Fruit fly (Drosophila melanogaster) whole organism, embryonic: ENCODE data around the gene CG5399.

Source experiments
- Blimp-1 ChIP-seq: fragments of 200-800 bp; sonication (Bioruptor generic); optimal IDR thresholded peaks from 3 replicates; lab custom pipeline; 2018; ENCODE audit warnings: missing biosample characterization, missing genetic modification characterization, mild to moderate bottlenecking, moderate library complexity, missing genetic modification reagents
- CG1024 ChIP-seq: fragments of 200-800 bp; sonication (Bioruptor generic); IDR thresholded peaks from 2 replicates; pipeline ENCODE4 v1.3.6; 2022; ENCODE audit warnings: missing biosample characterization, missing genetic modification characterization
- CG10979 ChIP-seq: fragments of 200-800 bp; sonication (Bioruptor generic); optimal IDR thresholded peaks from 2 replicates; lab custom pipeline; 2018; ENCODE audit warnings: missing biosample characterization, mild to moderate bottlenecking, missing genetic modification characterization, moderate library complexity
- CG12769 ChIP-seq: fragments of 200-800 bp; sonication (Bioruptor generic); optimal IDR thresholded peaks from 2 replicates; lab custom pipeline; 2019; ENCODE audit warnings: missing biosample characterization, mild to moderate bottlenecking, missing genetic modification characterization, moderate library complexity
- CG13287 ChIP-seq: fragments of 200-800 bp; sonication (Bioruptor generic); IDR thresholded peaks from 2 replicates; pipeline ENCODE4 v1.3.6; 2022; ENCODE audit warnings: missing biosample characterization, missing genetic modification characterization; ENCODE audit not compliant: partially characterized antibody
- CG13424 ChIP-seq: fragments of 200-800 bp; sonication (Bioruptor generic); optimal IDR thresholded peaks from 2 replicates; lab custom pipeline; 2019; ENCODE audit warnings: missing biosample characterization, mild to moderate bottlenecking, missing genetic modification characterization, moderate library complexity
- CG13775 ChIP-seq: fragments of 200-800 bp; sonication (Bioruptor generic); optimal IDR thresholded peaks from 3 replicates; lab custom pipeline; 2017; ENCODE audit warnings: missing biosample characterization, mild to moderate bottlenecking, missing genetic modification characterization
- CG1529 ChIP-seq: fragments of 200-800 bp; sonication (Bioruptor generic); optimal IDR thresholded peaks from 3 replicates; lab custom pipeline; 2018; ENCODE audit warnings: missing biosample characterization, missing genetic modification characterization
- CG15601 ChIP-seq: fragments of 200-800 bp; sonication (Bioruptor generic); optimal IDR thresholded peaks from 3 replicates; lab custom pipeline; 2019; ENCODE audit warnings: missing biosample characterization, mild to moderate bottlenecking, missing genetic modification characterization, moderate library complexity
- CG1602 ChIP-seq: fragments of 200-800 bp; sonication (Bioruptor generic); optimal IDR thresholded peaks from 3 replicates; lab custom pipeline; 2016; ENCODE audit warnings: missing biosample characterization, missing genetic modification characterization
- CG16815 ChIP-seq: fragments of 200-800 bp; sonication (Bioruptor generic); optimal IDR thresholded peaks from 3 replicates; lab custom pipeline; 2017; ENCODE audit warnings: missing biosample characterization, mild to moderate bottlenecking, missing genetic modification characterization
- CG17361 ChIP-seq: fragments of 200-800 bp; sonication (Bioruptor generic); IDR thresholded peaks from 3 replicates; pipeline ENCODE4 v1.3.6; 2022; ENCODE audit warnings: missing biosample characterization, missing genetic modification characterization
- CG18262 ChIP-seq: fragments of 200-800 bp; optimal IDR thresholded peaks from 3 replicates; lab custom pipeline; 2019; ENCODE audit warnings: missing biosample characterization, mild to moderate bottlenecking, missing genetic modification characterization, moderate library complexity
- CG2202 ChIP-seq: fragments of 200-800 bp; sonication (Bioruptor generic); optimal IDR thresholded peaks from 2 replicates; lab custom pipeline; 2018; ENCODE audit warnings: missing biosample characterization, mild to moderate bottlenecking, missing genetic modification characterization
- CG2712 ChIP-seq: fragments of 200-800 bp; optimal IDR thresholded peaks from 3 replicates; lab custom pipeline; 2019; ENCODE audit warnings: missing biosample characterization, mild to moderate bottlenecking, missing genetic modification characterization, moderate library complexity
- CG30431 ChIP-seq: fragments of 200-800 bp; sonication (Bioruptor generic); optimal IDR thresholded peaks from 2 replicates; lab custom pipeline; 2017; ENCODE audit warnings: missing biosample characterization, missing genetic modification characterization
- CG31441 ChIP-seq: fragments of 200-800 bp; sonication (Bioruptor generic); IDR thresholded peaks from 2 replicates; pipeline ENCODE4 v1.3.6; 2022; ENCODE audit warnings: missing biosample characterization, missing genetic modification characterization
- CG3163 ChIP-seq: fragments of 200-800 bp; sonication (Bioruptor generic); optimal IDR thresholded peaks from 3 replicates; lab custom pipeline; 2016; ENCODE audit warnings: missing biosample characterization, missing genetic modification characterization
- CG33557 ChIP-seq: fragments of 200-800 bp; sonication (Bioruptor generic); optimal IDR thresholded peaks from 2 replicates; lab custom pipeline; 2019; ENCODE audit warnings: missing biosample characterization, mild to moderate bottlenecking, missing genetic modification characterization, moderate library complexity
- CG6654 ChIP-seq: fragments of 200-800 bp; sonication (Bioruptor generic); optimal IDR thresholded peaks from 2 replicates; lab custom pipeline; 2017; ENCODE audit warnings: missing biosample characterization, mild to moderate bottlenecking, missing genetic modification characterization
- CG7357 ChIP-seq: fragments of 200-800 bp; sonication (Bioruptor generic); IDR thresholded peaks from 3 replicates; pipeline ENCODE4 v1.3.6; 2022; ENCODE audit warnings: missing biosample characterization, missing genetic modification characterization
- CoRest ChIP-seq: fragments of 200-800 bp; sonication (Bioruptor generic); optimal IDR thresholded peaks from 3 replicates; lab custom pipeline; 2018; ENCODE audit warnings: missing biosample characterization, mild to moderate bottlenecking, missing genetic modification characterization, moderate library complexity
- D ChIP-seq, 2 experiments: fragments of 200-800 bp in 1 of 2; fragments of >200 bp in 1 of 2; sonication (Bioruptor generic) in 1 of 2; optimal IDR thresholded peaks; 2 replicates in 1 of 2; 3 replicates in 1 of 2; lab custom pipeline; 2017; ENCODE audit warnings: mild to moderate bottlenecking in 1 of 2, missing biosample characterization in 1 of 2, missing genetic modification characterization in 1 of 2, missing genetic modification reagents in 1 of 2
- D19A ChIP-seq: fragments of 200-800 bp; optimal IDR thresholded peaks from 3 replicates; lab custom pipeline; 2019; ENCODE audit warnings: missing biosample characterization, mild to moderate bottlenecking, missing genetic modification characterization, moderate library complexity
- Drgx ChIP-seq: fragments of 200-800 bp; sonication (Bioruptor generic); IDR thresholded peaks from 2 replicates; pipeline ENCODE4 v1.3.6; 2022; ENCODE audit warnings: missing biosample characterization, missing genetic modification characterization
- Hr51 ChIP-seq, 2 experiments: fragments of 200-800 bp; sonication (Bioruptor generic); optimal IDR thresholded peaks; 2 replicates in 1 of 2; 3 replicates in 1 of 2; lab custom pipeline; 2016 to 2018; ENCODE audit warnings: missing biosample characterization in 2 of 2, missing genetic modification characterization in 2 of 2, mild to moderate bottlenecking in 1 of 2, moderate library complexity in 1 of 2
- Neu2 ChIP-seq: fragments of 200-800 bp; sonication (Bioruptor generic); optimal IDR thresholded peaks from 3 replicates; lab custom pipeline; 2016; ENCODE audit warnings: missing biosample characterization, missing genetic modification characterization, borderline replicate concordance
- Nf-YB ChIP-seq: fragments of 200-800 bp; sonication (Bioruptor generic); optimal IDR thresholded peaks from 3 replicates; lab custom pipeline; 2019; ENCODE audit warnings: missing biosample characterization, mild to moderate bottlenecking, missing genetic modification characterization, moderate library complexity
- Ptx1 ChIP-seq: fragments of 200-800 bp; sonication (Bioruptor generic); IDR thresholded peaks from 2 replicates; pipeline ENCODE4 v1.3.6; 2022; ENCODE audit warnings: missing biosample characterization, missing genetic modification characterization
- Sry-β ChIP-seq: fragments of 200-800 bp; sonication (Bioruptor generic); optimal IDR thresholded peaks from 2 replicates; lab custom pipeline; 2018; ENCODE audit warnings: missing biosample characterization, mild to moderate bottlenecking, missing genetic modification characterization, moderate library complexity
- Stat92E ChIP-seq, 3 experiments: fragments of >200 bp in 2 of 3; fragments of 200-800 bp in 1 of 3; sonication (Bioruptor generic) in 1 of 3; optimal IDR thresholded peaks; 2 replicates each; lab custom pipeline; 2017 to 2019; ENCODE audit warnings: missing biosample characterization in 3 of 3, missing genetic modification characterization in 3 of 3, mild to moderate bottlenecking in 1 of 3, moderate library complexity in 1 of 3
- Xrp1 ChIP-seq: fragments of 200-800 bp; sonication (Bioruptor generic); IDR thresholded peaks from 2 replicates; pipeline ENCODE4 v1.3.6; 2022; ENCODE audit warnings: missing biosample characterization, missing genetic modification characterization
- bsh ChIP-seq, 2 experiments: fragments of 200-800 bp; sonication (Bioruptor generic); optimal IDR thresholded peaks; 2 replicates each; lab custom pipeline; 2017 to 2018; ENCODE audit warnings: mild to moderate bottlenecking in 2 of 2, missing biosample characterization in 2 of 2, missing genetic modification characterization in 2 of 2, moderate library complexity in 1 of 2
- dmrt99B ChIP-seq: fragments of 200-800 bp; sonication (Bioruptor generic); optimal IDR thresholded peaks from 2 replicates; lab custom pipeline; 2018; ENCODE audit warnings: missing biosample characterization, mild to moderate bottlenecking, missing genetic modification characterization, moderate library complexity
- dpn ChIP-seq, 2 experiments: fragments of 200-800 bp; sonication (Bioruptor generic); optimal IDR thresholded peaks; 3 replicates each; lab custom pipeline; 2016; ENCODE audit warnings: missing biosample characterization in 2 of 2, missing genetic modification characterization in 2 of 2
- esg ChIP-seq: fragments of 200-800 bp; sonication (Bioruptor generic); conservative IDR thresholded peaks from 2 replicates; pipeline ENCODE4 v1.3.6; 2022; ENCODE audit warnings: missing biosample characterization, missing genetic modification characterization
- fd96Cb ChIP-seq: fragments of 200-800 bp; sonication (Bioruptor generic); optimal IDR thresholded peaks from 2 replicates; lab custom pipeline; 2018; ENCODE audit warnings: missing biosample characterization, mild to moderate bottlenecking, missing genetic modification characterization, moderate library complexity
- gsb-n ChIP-seq: fragments of 200-800 bp; sonication (Bioruptor generic); optimal IDR thresholded peaks from 3 replicates; lab custom pipeline; 2018; ENCODE audit warnings: missing biosample characterization, mild to moderate bottlenecking, missing genetic modification characterization
- lola ChIP-seq, 3 experiments: fragments of >200 bp in 2 of 3; fragments of 200-800 bp in 1 of 3; sonication (Bioruptor generic) in 1 of 3; optimal IDR thresholded peaks; 2 replicates each; lab custom pipeline; 2017 to 2019; ENCODE audit warnings: missing biosample characterization in 3 of 3, missing genetic modification characterization in 3 of 3, mild to moderate bottlenecking in 1 of 3, moderate library complexity in 1 of 3
- nmo ChIP-seq: fragments of 200-800 bp; sonication (Bioruptor generic); optimal IDR thresholded peaks from 2 replicates; lab custom pipeline; 2018; ENCODE audit warnings: missing biosample characterization, mild to moderate bottlenecking, missing genetic modification characterization, moderate library complexity
- oc ChIP-seq: fragments of 200-800 bp; sonication (Bioruptor generic); optimal IDR thresholded peaks from 2 replicates; lab custom pipeline; 2018; ENCODE audit warnings: missing biosample characterization, mild to moderate bottlenecking, missing genetic modification characterization, moderate library complexity
- onecut ChIP-seq: fragments of 200-800 bp; sonication (Bioruptor generic); IDR thresholded peaks from 2 replicates; pipeline ENCODE4 v1.3.6; 2022; ENCODE audit warnings: missing biosample characterization, missing genetic modification characterization
- prd ChIP-seq, 3 experiments: fragments of >200 bp in 2 of 3; fragments of 200-800 bp in 1 of 3; sonication (Bioruptor generic) in 1 of 3; optimal IDR thresholded peaks in 2 of 3; IDR thresholded peaks in 1 of 3; 2 replicates in 2 of 3; 3 replicates in 1 of 3; pipeline versions ENCODE4 v1.3.6 to Lab custom; 2017 to 2022; ENCODE audit warnings: missing biosample characterization in 1 of 3, missing genetic modification characterization in 1 of 3
- sens ChIP-seq: fragments of 200-800 bp; sonication (Bioruptor generic); peaks from one replicate; lab custom pipeline; 2016; ENCODE audit warnings: missing biosample characterization, missing genetic modification characterization
- tio ChIP-seq: fragments of 200-800 bp; sonication (Bioruptor generic); optimal IDR thresholded peaks from 2 replicates; lab custom pipeline; 2017; ENCODE audit warnings: missing biosample characterization, missing genetic modification characterization, inconsistent platforms
- trem ChIP-seq: fragments of 200-800 bp; optimal IDR thresholded peaks from 3 replicates; lab custom pipeline; 2019; ENCODE audit warnings: missing biosample characterization, mild to moderate bottlenecking, missing genetic modification characterization, moderate library complexity
- wek ChIP-seq: fragments of 200-800 bp; sonication (Bioruptor generic); optimal IDR thresholded peaks from 3 replicates; lab custom pipeline; 2018; ENCODE audit warnings: missing biosample characterization, mild to moderate bottlenecking, missing genetic modification characterization, moderate library complexity
- zfh1 ChIP-seq: fragments of 200-800 bp; sonication (Bioruptor generic); IDR thresholded peaks from 3 replicates; pipeline ENCODE4 v1.3.6; 2022; ENCODE audit warnings: missing biosample characterization, missing genetic modification characterization

The CG5399 gene

DNA sequence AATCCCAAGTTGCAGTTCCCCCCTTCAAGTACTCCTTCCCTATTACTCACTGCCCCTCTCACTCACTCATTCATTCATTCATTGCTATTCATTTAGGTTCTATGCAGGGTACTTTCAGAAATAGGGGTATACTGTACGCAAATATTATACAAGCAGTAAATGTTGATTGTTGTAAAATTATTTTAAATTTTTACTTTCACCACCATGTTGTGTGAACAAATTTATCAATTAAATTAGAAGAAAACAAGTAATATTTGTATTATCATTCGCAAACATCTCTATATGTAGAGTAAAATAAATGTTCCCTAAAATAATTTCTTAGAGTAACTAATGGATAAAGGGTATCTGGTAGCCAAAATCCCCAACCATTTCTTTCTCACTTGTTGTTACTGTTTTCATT, 44.8 kb upstream of the CG5399 start (continued):
- TF ChIP-seq dmrt99B (tag; lab: Kevin White, UChicago) (peak; percentile 41), CG13287 (GFP tag; lab: Robert Waterston, UW) (no peak), wek (GFP tag; lab: Kevin White, UChicago) (peak; percentile 32), D19A (tag; lab: Kevin White, UChicago) (peak; percentile 80), CG1602 (peak; percentile 19), trem (peak; percentile 16), esg (GFP tag; lab: Robert Waterston, UW) (no peak), Blimp-1 (GFP tag; lab: Kevin White, UChicago) (peak; percentile 51), sens (GFP tag; lab: Kevin White, UChicago) (peak; percentile 69), CG12769 (tag; lab: Kevin White, UChicago) (no peak), Drgx (GFP tag; lab: Robert Waterston, UW) (no peak), CG15601 (tag; lab: Kevin White, UChicago) (peak; percentile 51), CG1529 (GFP tag; lab: Kevin White, UChicago) (peak; percentile 15), CG3163 (no peak), CG16815 (peak; percentile 36), CG10979 (peak; percentile 63), oc (tag; lab: Kevin White, UChicago) (peak; percentile 7), zfh1 (no peak), CG18262 (tag; lab: Kevin White, UChicago) (peak; percentile 79), fd96Cb (tag; lab: Kevin White, UChicago) (peak; percentile 34), Stat92E (GFP tag; optimal IDR thresholded peaks at IDR 0.05; lab: Kevin White, UChicago) (no peak), Sry-β (GFP tag; lab: Kevin White, UChicago) (no peak), CG2712 (tag; lab: Kevin White, UChicago) (peak; percentile 78), CG33557 (peak; percentile 35), bsh (GFP tag; optimal IDR thresholded peaks at IDR 0.05; lab: Kevin White, UChicago) (peak in 1 of 2 experiments; percentile 73), onecut (GFP tag; lab: Robert Waterston, UW) (no peak), Xrp1 (GFP tag; lab: Robert Waterston, UW) (peak; percentile 34; the same call in 1 of the 2 replicates), CG17361 (GFP tag; lab: Robert Waterston, UW) (peak; percentile 69), tio (GFP tag; lab: Kevin White, UChicago) (no peak), Neu2 (GFP tag; lab: Kevin White, UChicago) (no peak), CG7357 (0 out of 3 replicates have a peak, but pooled peaks have one; percentile 7), Ptx1 (peak; percentile 29; the same call in 1 of the 2 replicates), Hr51 (GFP tag; optimal IDR thresholded peaks at IDR 0.05; lab: Kevin White, UChicago) (peak in 1 of 2 experiments; percentile 0), prd (optimal IDR thresholded peaks at IDR 0.05; lab: Kevin White, UChicago) (no peak), prd (GFP tag; IDR thresholded peaks at IDR 0.05; lab: Robert Waterston, UW) (peak; percentile 7; the same call in 1 of the 3 replicates), gsb-n (tag; lab: Kevin White, UChicago) (peak; percentile 22), CG2202 (tag; lab: Kevin White, UChicago) (peak; percentile 22), CG13424 (peak; percentile 33), lola (GFP tag; optimal IDR thresholded peaks at IDR 0.05; lab: Kevin White, UChicago) (peak in 1 of 3 experiments; percentile 79), CG1024 (GFP tag; lab: Robert Waterston, UW) (no peak), CG6654 (GFP tag; lab: Kevin White, UChicago) (no peak), CG30431 (GFP tag; lab: Kevin White, UChicago) (no peak), nmo (GFP tag; lab: Kevin White, UChicago) (peak; percentile 40), CG13775 (no peak), D (optimal IDR thresholded peaks at IDR 0.05; lab: Kevin White, UChicago) (no peak), D (GFP tag; optimal IDR thresholded peaks at IDR 0.05; lab: Kevin White, UChicago) (peak; percentile 15), CG31441 (GFP tag; lab: Robert Waterston, UW) (peak; percentile 66), CoRest (tag; lab: Kevin White, UChicago) (peak; percentile 56), dpn (GFP tag; optimal IDR thresholded peaks at IDR 0.05; lab: Kevin White, UChicago) (no peak), Nf-YB (GFP tag; lab: Kevin White, UChicago) (peak; percentile 2)
